Worm (Caenorhabditis elegans) whole organism, late embryonic: ENCODE results near the gene T22D1.3.

Experiments used
- C08G9.2 ChIP-seq: sonication (generic microtip); optimal IDR thresholded peaks from 2 replicates; lab custom pipeline; 2016; ENCODE audit warnings: mild to moderate bottlenecking, missing genetic modification characterization, moderate library complexity, missing compliant biosample characterization
- C38D4.7 ChIP-seq: fragments of 200-800 bp; sonication (Bioruptor generic); optimal IDR thresholded peaks from 2 replicates; lab custom pipeline; 2018; ENCODE audit warnings: mild to moderate bottlenecking, missing genetic modification characterization, moderate library complexity, missing compliant biosample characterization
- Y22D7AL.16 ChIP-seq: sonication (generic microtip); optimal IDR thresholded peaks from 2 replicates; lab custom pipeline; 2016; ENCODE audit warnings: missing genetic modification characterization, missing compliant biosample characterization
- ceh-14 ChIP-seq: sonication (generic microtip); optimal IDR thresholded peaks from 2 replicates; lab custom pipeline; 2016; ENCODE audit warnings: missing genotype, missing genetic modification characterization, missing compliant biosample characterization
- ceh-18 ChIP-seq: sonication (generic microtip); optimal IDR thresholded peaks from 2 replicates; lab custom pipeline; 2016; ENCODE audit warnings: missing genetic modification characterization, missing compliant biosample characterization
- ceh-31 ChIP-seq: sonication (generic microtip); optimal IDR thresholded peaks from 2 replicates; lab custom pipeline; 2016; ENCODE audit warnings: missing genetic modification characterization, missing compliant biosample characterization
- ceh-34 ChIP-seq: sonication (generic microtip); optimal IDR thresholded peaks from 2 replicates; lab custom pipeline; 2016; ENCODE audit warnings: mild to moderate bottlenecking, missing genetic modification characterization, missing compliant biosample characterization
- ceh-6 ChIP-seq: fragments of 200-800 bp; sonication (Bioruptor generic); optimal IDR thresholded peaks from 2 replicates; lab custom pipeline; 2018; ENCODE audit warnings: mild to moderate bottlenecking, missing genetic modification characterization, missing compliant biosample characterization
- dmd-4 ChIP-seq: sonication (generic microtip); optimal IDR thresholded peaks from 2 replicates; lab custom pipeline; 2016; ENCODE audit warnings: borderline replicate concordance, missing genetic modification characterization, missing compliant biosample characterization
- ets-4 ChIP-seq: sonication (generic microtip); optimal IDR thresholded peaks from 2 replicates; lab custom pipeline; 2016; ENCODE audit warnings: missing genetic modification characterization, missing compliant biosample characterization
- fkh-10 ChIP-seq: fragments of 150-350 bp; optimal IDR thresholded peaks from 2 replicates; lab custom pipeline; 2014; ENCODE audit warnings: missing biosample characterization, missing genetic modification reagents, missing genetic modification characterization
- hlh-13 ChIP-seq: fragments of 200-800 bp; sonication (Bioruptor generic); optimal IDR thresholded peaks from 2 replicates; lab custom pipeline; 2018; ENCODE audit warnings: mild to moderate bottlenecking, missing genetic modification characterization, missing compliant biosample characterization
- hlh-15 ChIP-seq: sonication (generic microtip); optimal IDR thresholded peaks from 2 replicates; lab custom pipeline; 2016; ENCODE audit warnings: missing genetic modification characterization, missing compliant biosample characterization
- hlh-30 ChIP-seq: sonication (generic microtip); optimal IDR thresholded peaks from 2 replicates; lab custom pipeline; 2017; ENCODE audit warnings: antibody characterized with exemption, missing genetic modification characterization, missing compliant biosample characterization; ENCODE audit not compliant: insufficient read depth
- mec-3 ChIP-seq: sonication (generic microtip); optimal IDR thresholded peaks from 2 replicates; lab custom pipeline; 2016; ENCODE audit warnings: borderline replicate concordance, missing genetic modification characterization, missing compliant biosample characterization
- nfya-1 ChIP-seq: sonication (generic microtip); optimal IDR thresholded peaks from 2 replicates; lab custom pipeline; 2017; ENCODE audit warnings: missing genetic modification characterization, mild to moderate bottlenecking, missing compliant biosample characterization, antibody characterized with exemption, moderate library complexity
- odd-2 ChIP-seq: sonication (generic microtip); optimal IDR thresholded peaks from 2 replicates; lab custom pipeline; 2017; ENCODE audit warnings: antibody characterized with exemption, mild to moderate bottlenecking, missing genetic modification characterization, missing compliant biosample characterization
- pat-9 ChIP-seq: fragments of 200-800 bp; sonication (Bioruptor generic); optimal IDR thresholded peaks from 2 replicates; lab custom pipeline; 2018; ENCODE audit warnings: mild to moderate bottlenecking, missing genetic modification characterization, moderate library complexity, missing compliant biosample characterization
- pax-1 ChIP-seq: fragments of 150-350 bp; optimal IDR thresholded peaks from 2 replicates; lab custom pipeline; 2014; ENCODE audit warnings: missing biosample characterization, missing genetic modification characterization
- pqm-1 ChIP-seq: sonication (generic microtip); optimal IDR thresholded peaks from 2 replicates; lab custom pipeline; 2016; ENCODE audit warnings: missing genetic modification characterization, missing compliant biosample characterization
- rnt-1 ChIP-seq: sonication (generic microtip); optimal IDR thresholded peaks from 2 replicates; lab custom pipeline; 2016; ENCODE audit warnings: missing genetic modification characterization, missing compliant biosample characterization
- sdc-2 ChIP-seq: sonication (generic microtip); optimal IDR thresholded peaks from 2 replicates; lab custom pipeline; 2016; ENCODE audit warnings: missing genotype, missing genetic modification characterization, missing compliant biosample characterization
- sox-4 ChIP-seq: sonication (generic microtip); optimal IDR thresholded peaks from 2 replicates; lab custom pipeline; 2017; ENCODE audit warnings: mild to moderate bottlenecking, missing genetic modification characterization, inconsistent platforms, missing compliant biosample characterization
- tbx-7 ChIP-seq: sonication (generic microtip); optimal IDR thresholded peaks from 2 replicates; lab custom pipeline; 2016; ENCODE audit warnings: missing genotype, missing genetic modification characterization, missing compliant biosample characterization
- ttx-3 ChIP-seq: sonication (generic microtip); optimal IDR thresholded peaks from 2 replicates; lab custom pipeline; 2016; ENCODE audit warnings: missing genetic modification reagents, missing genetic modification characterization, missing compliant biosample characterization
- unc-42 ChIP-seq: sonication (generic microtip); optimal IDR thresholded peaks from 2 replicates; lab custom pipeline; 2016; ENCODE audit warnings: missing genotype, missing genetic modification characterization, missing compliant biosample characterization
- unc-55 ChIP-seq: sonication (generic microtip); optimal IDR thresholded peaks from 2 replicates; lab custom pipeline; 2017; ENCODE audit warnings: missing biosample characterization, missing genetic modification reagents, missing genetic modification characterization
- zip-5 ChIP-seq: sonication (generic microtip); optimal IDR thresholded peaks from 2 replicates; lab custom pipeline; 2016; ENCODE audit warnings: missing genetic modification characterization, missing compliant biosample characterization

Gene T22D1.3

DNA sequence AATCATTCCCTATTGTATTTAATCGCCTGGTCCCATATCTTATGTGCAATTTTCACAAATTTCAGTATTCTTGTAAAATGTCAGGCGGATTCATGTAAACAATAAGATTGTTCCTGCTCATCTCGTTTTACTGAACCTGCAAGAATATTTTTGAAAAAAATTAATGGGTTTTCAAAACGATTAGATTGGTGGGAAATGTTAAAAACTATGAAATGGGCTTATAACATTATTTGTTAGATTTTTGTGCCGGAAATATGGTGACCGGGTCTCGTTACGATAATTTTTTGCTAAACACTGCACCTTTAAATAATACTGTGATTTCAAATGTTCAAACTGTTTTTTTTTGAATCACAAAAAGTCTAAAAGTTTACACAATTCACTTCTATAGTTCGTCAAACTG lies 7.9 kb upstream of the T22D1.3 start:
- no peak for TF ChIP-seq sdc-2 (tag; lab: Kevin White, UChicago)

- TF ChIP-seq ceh-18 (tag; lab: Kevin White, UChicago) (no peak), dmd-4 (tag; lab: Kevin White, UChicago) (no peak)
- TF ChIP-seq, all 69 proteins: peak for 0
These were observed 7.3 kb upstream of the T22D1.3 start, which contains the start of the genes T22D1.17 and T22D1.8 for ce11 chrIV:6905947-6906489. TSS of gene T22D1.17 (plus strand) at chrIV:6905997. TSS of gene T22D1.8 (minus strand) at chrIV:6906348.

- TF ChIP-seq mec-3 (tag; lab: Kevin White, UChicago) (peak; percentile 24), rnt-1 (tag; lab: Kevin White, UChicago) (no peak), ceh-14 (no peak), C08G9.2 (tag; lab: Kevin White, UChicago) (peak; percentile 28)
These were observed 5.9 kb upstream of the T22D1.3 start for ce11 chrIV:6907487-6907886.

- TF ChIP-seq ceh-6 (GFP tag; lab: Kevin White, UChicago) = no peak
- TF ChIP-seq pat-9 (tag; lab: Kevin White, UChicago) = no peak
- no peak for TF ChIP-seq mec-3 (tag; lab: Kevin White, UChicago)
- no peak for TF ChIP-seq hlh-13 (GFP tag; lab: Kevin White, UChicago)
- TF ChIP-seq, all 69 proteins: peak for 0
These were observed 3.2 kb upstream of the T22D1.3 start, which contains the start of the genes rpn-1 and ribo-1 for ce11 chrIV:6909863-6910733. TSS of gene rpn-1 (minus strand) at chrIV:6909913. TSS of gene ribo-1 (plus strand) at chrIV:6910683.

DNA sequence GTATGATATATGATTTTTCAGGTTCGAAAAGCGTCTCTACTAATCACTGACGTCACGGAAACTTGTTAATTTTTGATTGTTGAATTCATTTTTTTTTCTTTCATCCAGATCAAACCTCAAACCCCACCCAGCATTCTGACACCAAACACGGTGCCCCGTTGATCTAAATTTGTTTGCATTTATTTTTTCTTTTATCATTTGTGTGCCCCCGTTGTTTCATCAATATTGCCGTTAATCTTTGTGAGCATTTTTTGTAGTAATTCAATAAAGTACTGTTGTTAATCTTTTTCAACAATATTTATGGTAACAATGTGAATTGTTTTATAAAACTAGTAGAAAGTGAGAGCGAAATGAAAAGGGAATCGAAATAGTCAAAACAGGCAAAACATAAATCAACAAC lies 3.5 kb downstream of the T22D1.3 start:
- TF ChIP-seq C08G9.2 (tag; lab: Kevin White, UChicago) (no peak), tbx-7 (tag; lab: Kevin White, UChicago) (no peak), ets-4 (tag; lab: Kevin White, UChicago) (no peak), sdc-2 (tag; lab: Kevin White, UChicago) (no peak), C38D4.7 (GFP tag; lab: Kevin White, UChicago) (no peak), ttx-3 (no peak), Y22D7AL.16 (tag; lab: Kevin White, UChicago) (no peak), zip-5 (tag; lab: Kevin White, UChicago) (no peak), sox-4 (tag; lab: Kevin White, UChicago) (no peak), pqm-1 (tag; lab: Kevin White, UChicago) (no peak), ceh-18 (tag; lab: Kevin White, UChicago) (no peak)

DNA sequence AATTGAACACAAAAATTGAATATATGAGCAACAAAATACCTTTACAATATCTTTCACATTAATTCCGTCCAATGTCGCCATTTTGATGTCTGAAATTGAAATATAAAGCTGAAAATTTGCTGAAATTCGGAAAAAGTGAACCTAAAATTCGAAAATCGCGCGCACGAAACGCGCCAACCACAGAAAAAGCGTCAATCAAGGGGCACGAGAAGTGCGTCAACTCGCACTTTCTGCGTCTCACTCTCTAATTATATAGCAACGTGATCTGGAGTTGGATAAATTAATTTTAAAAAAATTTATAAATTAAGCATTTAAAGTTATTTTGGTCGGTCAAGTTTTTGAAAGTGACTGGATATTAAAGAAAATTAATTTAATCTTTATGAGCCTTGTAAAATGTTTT lies 6.0 kb downstream of the T22D1.3 start, which contains the start of gene ruvb-2:
Gene ruvb-2 (minus strand): TSS at position 89 of the 400 bp plus-strand sequence.
- TF ChIP-seq hlh-15 (tag; lab: Kevin White, UChicago) (no peak), ceh-31 (tag; lab: Kevin White, UChicago) (peak; percentile 48), pax-1 (no peak), odd-2 (tag; lab: Kevin White, UChicago) (no peak), ceh-34 (tag; lab: Kevin White, UChicago) (peak; percentile 38), unc-55 (GFP tag; lab: Kevin White, UChicago) (no peak), nfya-1 (tag; lab: Kevin White, UChicago) (peak; percentile 62), fkh-10 (GFP tag; lab: Kevin White, UChicago) (no peak), ceh-18 (tag; lab: Kevin White, UChicago) (peak; percentile 12), unc-42 (peak; percentile 77), sox-4 (tag; lab: Kevin White, UChicago) (no peak), ttx-3 (peak; percentile 2), hlh-30 (peak; percentile 48)
